Worm (Caenorhabditis elegans) whole organism, L1 larva: ENCODE measurements around the gene clc-9.

Experiments
- ama-1 ChIP-seq: fragments of 150-350 bp; optimal IDR thresholded peaks from 2 replicates; lab custom pipeline; 2014
- lin-13 ChIP-seq: fragments of 150-350 bp; optimal IDR thresholded peaks from 2 replicates; lab custom pipeline; 2014; ENCODE audit warnings: missing biosample characterization, missing genetic modification reagents, missing genetic modification characterization
- mdl-1 ChIP-seq, 2 experiments: fragments of 150-350 bp; optimal IDR thresholded peaks; 2 replicates each; lab custom pipeline; 2014 to 2017; ENCODE audit warnings: missing biosample characterization in 2 of 2, missing genetic modification characterization in 2 of 2, inconsistent platforms in 1 of 2
- sptf-1 ChIP-seq: fragments of 150-350 bp; optimal IDR thresholded peaks from 2 replicates; lab custom pipeline; 2014; ENCODE audit warnings: missing biosample characterization, missing genetic modification characterization
- unc-130 ChIP-seq: fragments of 150-350 bp; optimal IDR thresholded peaks from 2 replicates; lab custom pipeline; 2017; ENCODE audit warnings: missing biosample characterization, missing genetic modification characterization, inconsistent platforms

DNA sequence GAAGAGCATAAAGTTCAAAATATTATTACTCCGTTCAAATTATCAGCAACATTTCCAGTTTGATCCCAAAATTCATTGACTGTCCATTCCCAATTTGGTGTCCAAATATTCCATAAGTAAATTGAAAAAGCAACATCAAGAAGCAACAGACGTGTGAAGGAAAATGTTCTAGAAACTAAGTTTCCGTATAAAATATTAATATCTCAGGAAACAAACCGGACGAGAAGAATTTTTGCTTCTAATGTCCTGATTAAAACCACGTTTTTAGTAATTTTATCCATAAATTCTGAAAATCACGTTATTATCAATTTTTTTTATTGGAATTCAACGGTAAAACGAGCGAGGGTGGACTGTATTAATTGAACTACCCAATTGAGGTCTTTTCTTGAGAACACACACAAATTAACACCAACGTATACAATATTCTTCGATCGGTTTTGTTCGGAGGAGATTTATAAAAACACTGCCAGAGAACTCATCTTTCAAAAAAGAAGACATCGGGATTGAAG is 34.3 kb downstream of the clc-9 start, which contains the start of gene pigq-1:
- TF ChIP-seq unc-130 (tag; lab: Kevin White, UChicago) (no peak), lin-13 (GFP tag; lab: Kevin White, UChicago) (no peak), ama-1 (lab: Kevin White, UChicago) (peak; percentile 64), mdl-1 (tag; optimal IDR thresholded peaks at IDR 0.05; lab: Kevin White, UChicago) (no peak), sptf-1 (tag; lab: Kevin White, UChicago) (no peak)
